Fruit fly (Drosophila melanogaster): ENCODE measurements around the gene CG14451.

The CG14451 gene

dm6 chr3L:22741389-22742120 is 19.7 kb upstream of the CG14451 start, which contains the start of gene CG7369:
CG7369 (plus strand) TSS chr3L:22741793.
- TF ChIP-seq Jra (GFP tag; optimal IDR thresholded peaks at IDR 0.05) (peak; percentile 75), CG32264 (GFP tag; optimal IDR thresholded peaks at IDR 0.05) (peak; percentile 66), Abd-B (GFP tag; optimal IDR thresholded peaks at IDR 0.05) (no peak), Dfd (GFP tag; optimal IDR thresholded peaks at IDR 0.05) (no peak), OdsH (GFP tag; optimal IDR thresholded peaks at IDR 0.05) (peak; percentile 87), br (GFP tag; optimal IDR thresholded peaks at IDR 0.05) (peak; percentile 85), GATAd (GFP tag; optimal IDR thresholded peaks at IDR 0.05) (peak; percentile 87), Vsx2 (GFP tag; optimal IDR thresholded peaks at IDR 0.05; ENCODE audit: partially characterized antibody) (no peak), jim (GFP tag; optimal IDR thresholded peaks at IDR 0.05) (peak; percentile 26), dsf (GFP tag; optimal IDR thresholded peaks at IDR 0.05; ENCODE audit: borderline replicate concordance) (peak; percentile 77), rgr (GFP tag; optimal IDR thresholded peaks at IDR 0.05) (peak; percentile 89), fru (GFP tag; optimal IDR thresholded peaks at IDR 0.05) (peak; percentile 90), ey (GFP tag; optimal IDR thresholded peaks at IDR 0.05) (peak; percentile 83), Hr83 (GFP tag; optimal IDR thresholded peaks at IDR 0.05; ENCODE audit: poor library complexity, severe bottlenecking) (peak; percentile 91), usp (GFP tag; optimal IDR thresholded peaks at IDR 0.05) (no peak), Mio (GFP tag; optimal IDR thresholded peaks at IDR 0.05) (peak; percentile 49), Hnf4 (GFP tag; optimal IDR thresholded peaks at IDR 0.05) (peak; percentile 91), CG9705 (GFP tag; optimal IDR thresholded peaks at IDR 0.05) (peak; percentile 81), sage (GFP tag; optimal IDR thresholded peaks at IDR 0.05) (peak; percentile 84), pan (optimal IDR thresholded peaks at IDR 0.05) (no peak), HLH106 (tag; optimal IDR thresholded peaks at IDR 0.05) (peak; percentile 90), Hr78 (GFP tag; optimal IDR thresholded peaks at IDR 0.05) (no peak), Sp1 (GFP tag; optimal IDR thresholded peaks at IDR 0.05) (peak; percentile 85), tai (GFP tag; optimal IDR thresholded peaks at IDR 0.05) (peak; percentile 95), N (GFP tag; optimal IDR thresholded peaks at IDR 0.05) (no peak), dl (GFP tag; optimal IDR thresholded peaks at IDR 0.05; ENCODE audit: insufficient read depth in 1 of 2, partially characterized antibody in 2 of 2) (no peak), foxo (GFP tag; optimal IDR thresholded peaks at IDR 0.05) (peak; percentile 31 to 92), woc (GFP tag; optimal IDR thresholded peaks at IDR 0.05) (peak; percentile 84), Dif (GFP tag; optimal IDR thresholded peaks at IDR 0.05; ENCODE audit: partially characterized antibody) (no peak), CrebA (GFP tag; optimal IDR thresholded peaks at IDR 0.05; ENCODE audit: borderline replicate concordance) (no peak), Rel (GFP tag; optimal IDR thresholded peaks at IDR 0.05) (peak; percentile 71), Rel (tag; optimal IDR thresholded peaks at IDR 0.05) (peak; percentile 99), brk (GFP tag; optimal IDR thresholded peaks at IDR 0.05) (peak; percentile 93), sv (GFP tag; optimal IDR thresholded peaks at IDR 0.05) (peak; percentile 74), dmrt93B (GFP tag; optimal IDR thresholded peaks at IDR 0.05) (peak; percentile 91), psq (GFP tag; optimal IDR thresholded peaks at IDR 0.05) (peak; percentile 89), h (GFP tag; optimal IDR thresholded peaks at IDR 0.05) (peak; percentile 90), lola (GFP tag; optimal IDR thresholded peaks at IDR 0.05) (no peak), Myc (optimal IDR thresholded peaks at IDR 0.05) (peak; percentile 77)

- TF ChIP-seq Dif (GFP tag; optimal IDR thresholded peaks at IDR 0.05; ENCODE audit: partially characterized antibody) (peak; percentile 58), brk (GFP tag; optimal IDR thresholded peaks at IDR 0.05) (no peak), Hr83 (GFP tag; optimal IDR thresholded peaks at IDR 0.05; ENCODE audit: poor library complexity, severe bottlenecking) (peak; percentile 54), OdsH (GFP tag; optimal IDR thresholded peaks at IDR 0.05) (no peak), Vsx2 (GFP tag; optimal IDR thresholded peaks at IDR 0.05; ENCODE audit: partially characterized antibody) (no peak), dl (GFP tag; optimal IDR thresholded peaks at IDR 0.05; ENCODE audit: insufficient read depth in 1 of 2, partially characterized antibody in 2 of 2) (peak in 1 of 2 experiments; percentile 62), jim (GFP tag; optimal IDR thresholded peaks at IDR 0.05) (no peak), usp (GFP tag; optimal IDR thresholded peaks at IDR 0.05) (no peak), br (GFP tag; optimal IDR thresholded peaks at IDR 0.05) (peak; percentile 19), Rel (GFP tag; optimal IDR thresholded peaks at IDR 0.05) (no peak), Rel (tag; optimal IDR thresholded peaks at IDR 0.05) (peak; percentile 26), fru (GFP tag; optimal IDR thresholded peaks at IDR 0.05) (peak; percentile 44), h (GFP tag; optimal IDR thresholded peaks at IDR 0.05) (peak; percentile 26), CG9705 (GFP tag; optimal IDR thresholded peaks at IDR 0.05) (no peak), dmrt93B (GFP tag; optimal IDR thresholded peaks at IDR 0.05) (no peak), rgr (GFP tag; optimal IDR thresholded peaks at IDR 0.05) (peak; percentile 16)
These were observed 16.1 kb upstream of the CG14451 start, which contains the start of gene CG11241 for dm6 chr3L:22737732-22738611. CG11241 (minus strand) TSS chr3L:22738420.

Measured in whole organism, wandering third instar larva.